Worm (Caenorhabditis elegans): Measurements from ENCODE around the gene ZK1010.8.

ce11 chrIII:12987418-12987817, 13.1 kb downstream of the ZK1010.8 start, which contains the start of gene ZK1010.5:
- TF ChIP-seq sea-1 (GFP tag; conservative IDR thresholded peaks at IDR 0.05) (no peak), aly-1 (tag; optimal IDR thresholded peaks at IDR 0.05) (no peak), pes-1 (GFP tag; IDR thresholded peaks at IDR 0.05) (no peak), tbx-37 (GFP tag; conservative IDR thresholded peaks at IDR 0.05) (no peak), hnd-1 (tag; optimal IDR thresholded peaks at IDR 0.05) (no peak), ama-1 (optimal IDR thresholded peaks at IDR 0.05) (no peak), scrt-1 (GFP tag; IDR thresholded peaks at IDR 0.05) (no peak)
